Fruit fly (Drosophila melanogaster) whole organism, prepupa: Measurements from ENCODE around the gene CG31468.

Source experiments
- CG11902 ChIP-seq: fragments of 200-800 bp; sonication (Bioruptor generic); optimal IDR thresholded peaks from 3 replicates; lab custom pipeline; 2016; ENCODE audit warnings: missing biosample characterization, missing genetic modification characterization
- CG7368 ChIP-seq: fragments of 200-800 bp; sonication (Bioruptor generic); optimal IDR thresholded peaks from 3 replicates; lab custom pipeline; 2016; ENCODE audit warnings: missing biosample characterization, missing genetic modification characterization
- CG8119 ChIP-seq: fragments of 200-800 bp; sonication (Bioruptor generic); IDR thresholded peaks from 3 replicates; pipeline ENCODE4 v1.3.6; 2022; ENCODE audit warnings: missing biosample characterization, missing genetic modification characterization
- Ets96B ChIP-seq: fragments of 200-800 bp; optimal IDR thresholded peaks from 2 replicates; lab custom pipeline; 2019; ENCODE audit warnings: missing biosample characterization, mild to moderate bottlenecking, missing genetic modification characterization, moderate library complexity
- Hr4 ChIP-seq: fragments of 200-800 bp; sonication (Bioruptor generic); optimal IDR thresholded peaks from 3 replicates; lab custom pipeline; 2016; ENCODE audit warnings: missing biosample characterization, missing genetic modification characterization
- Sox15 ChIP-seq: fragments of 200-800 bp; sonication (Bioruptor generic); optimal IDR thresholded peaks from 3 replicates; lab custom pipeline; 2016; ENCODE audit warnings: missing biosample characterization, missing genetic modification characterization
- net ChIP-seq: fragments of 200-800 bp; sonication (Bioruptor generic); optimal IDR thresholded peaks from 3 replicates; lab custom pipeline; 2016; ENCODE audit warnings: missing biosample characterization, missing genetic modification characterization
- salr ChIP-seq, 2 experiments: fragments of 200-800 bp; sonication (Bioruptor generic); optimal IDR thresholded peaks; 3 replicates each; lab custom pipeline; 2016 to 2018; ENCODE audit warnings: missing biosample characterization in 2 of 2, missing genetic modification characterization in 2 of 2, mild to moderate bottlenecking in 1 of 2

- TF ChIP-seq CG8119 (GFP tag; lab: Robert Waterston, UW) (no peak; the same call in 2 of the 3 replicates), CG11902 (no peak), CG7368 (GFP tag; lab: Kevin White, UChicago) (no peak), net (no peak), Hr4 (GFP tag; lab: Kevin White, UChicago) (no peak), salr (GFP tag; optimal IDR thresholded peaks at IDR 0.05; lab: Kevin White, UChicago) (no peak), Ets96B (no peak), Sox15 (GFP tag; lab: Kevin White, UChicago) (no peak)
These were observed 30.3 kb upstream of the CG31468 start for dm6 chr3R:23730472-23730801.
